Fruit fly (Drosophila melanogaster) S2 (cell line): ENCODE results near the gene Sap-r.

ENCODE experiments used
- CG8478 ChIP-seq: fragments of >200 bp; optimal IDR thresholded peaks from 2 replicates; lab custom pipeline; 2018
- CTCF ChIP-seq, 2 experiments: fragments of >200 bp; optimal IDR thresholded peaks; 2 replicates each; lab custom pipeline; 2018

Gene Sap-r

dm6 chr3R:30872301-30873044 lies 16.4 kb downstream of the Sap-r start, which contains the start of gene CG15545:
Gene CG15545, minus strand, starts transcription at chr3R:30872351.
- no peak for TF ChIP-seq CTCF (optimal IDR thresholded peaks at IDR 0.05; lab: Kevin White, UChicago)
- no peak for TF ChIP-seq CG8478

- TF ChIP-seq CG8478 (no peak), CTCF (optimal IDR thresholded peaks at IDR 0.05; lab: Kevin White, UChicago) (peak; percentile 79 to 93)
Measured at dm6 chr3R:30870317-30870878, 18.5 kb downstream of the Sap-r start.

- no peak for TF ChIP-seq CG8478
- TF ChIP-seq CTCF (optimal IDR thresholded peaks at IDR 0.05; lab: Kevin White, UChicago): no peak
Measured at dm6 chr3R:30867232-30867631, 21.6 kb downstream of the Sap-r start, which contains the start of gene Cpr100A. Gene Cpr100A, plus strand, starts transcription at chr3R:30867521.

DNA sequence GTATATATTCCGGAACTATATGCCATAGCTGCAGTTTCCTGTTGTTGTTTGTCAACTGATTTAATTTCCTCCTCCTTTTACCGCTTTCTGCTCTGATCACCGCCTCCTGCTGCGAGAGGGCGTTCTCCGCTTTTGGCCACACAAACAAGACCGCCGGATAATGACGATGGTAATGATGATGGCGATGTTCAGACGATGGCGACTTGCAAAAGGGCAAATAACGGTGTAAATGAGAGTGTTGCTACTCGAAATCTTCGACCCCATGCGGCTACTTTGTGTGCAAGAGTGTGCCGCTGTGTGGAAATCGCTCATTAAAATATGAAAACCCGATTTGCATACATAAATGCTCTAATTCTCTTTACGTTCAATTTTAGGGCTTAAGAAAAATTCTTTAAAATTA lies 23.0 kb downstream of the Sap-r start:
- TF ChIP-seq CG8478 (no peak), CTCF (optimal IDR thresholded peaks at IDR 0.05; lab: Kevin White, UChicago) (no peak)

DNA sequence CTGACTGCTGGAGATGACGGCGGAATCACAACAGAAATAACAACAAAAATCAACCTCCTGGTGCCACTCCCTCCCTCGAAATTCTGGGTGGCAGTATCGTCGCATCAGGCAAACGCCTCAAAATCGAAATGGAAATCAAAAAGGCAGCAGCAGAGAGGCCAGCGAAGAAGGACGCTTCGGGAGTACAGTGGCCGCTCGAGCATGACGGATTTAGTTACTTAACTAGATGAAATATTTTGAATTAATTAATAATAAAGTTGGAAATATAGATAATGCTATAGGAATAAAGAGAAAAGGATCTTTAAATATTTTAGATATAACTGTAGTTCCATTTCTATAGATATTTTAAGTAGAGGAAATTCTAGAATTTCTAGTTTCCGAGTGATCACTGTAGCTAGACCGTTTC lies 23.5 kb downstream of the Sap-r start:
- TF ChIP-seq CTCF (optimal IDR thresholded peaks at IDR 0.05; lab: Kevin White, UChicago) (no peak), CG8478 (no peak)

- no peak for TF ChIP-seq CG8478
- no peak for TF ChIP-seq CTCF (optimal IDR thresholded peaks at IDR 0.05; lab: Kevin White, UChicago)
Measured at dm6 chr3R:30864465-30864864, 24.4 kb downstream of the Sap-r start.

DNA sequence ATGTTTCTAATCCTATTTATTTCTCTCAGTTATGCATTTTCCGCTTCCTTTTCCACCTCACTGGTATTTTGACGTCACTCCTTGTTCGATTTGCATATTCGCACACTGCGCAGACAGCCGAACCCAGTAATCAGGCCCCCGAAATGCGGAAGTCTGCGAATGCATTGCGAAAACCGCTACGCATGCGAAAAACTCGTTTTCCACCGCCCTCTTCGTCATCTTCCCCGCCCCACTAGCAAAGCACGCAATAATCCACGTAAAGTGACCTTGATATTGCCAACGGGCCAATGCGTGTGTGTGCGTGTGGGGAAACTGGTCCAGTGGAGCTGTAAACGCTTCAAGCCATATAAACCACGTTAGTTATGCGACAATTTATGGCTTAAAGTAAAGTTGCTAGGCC lies 24.9 kb downstream of the Sap-r start:
- no peak for TF ChIP-seq CG8478
- TF ChIP-seq CTCF (optimal IDR thresholded peaks at IDR 0.05; lab: Kevin White, UChicago): no peak

DNA sequence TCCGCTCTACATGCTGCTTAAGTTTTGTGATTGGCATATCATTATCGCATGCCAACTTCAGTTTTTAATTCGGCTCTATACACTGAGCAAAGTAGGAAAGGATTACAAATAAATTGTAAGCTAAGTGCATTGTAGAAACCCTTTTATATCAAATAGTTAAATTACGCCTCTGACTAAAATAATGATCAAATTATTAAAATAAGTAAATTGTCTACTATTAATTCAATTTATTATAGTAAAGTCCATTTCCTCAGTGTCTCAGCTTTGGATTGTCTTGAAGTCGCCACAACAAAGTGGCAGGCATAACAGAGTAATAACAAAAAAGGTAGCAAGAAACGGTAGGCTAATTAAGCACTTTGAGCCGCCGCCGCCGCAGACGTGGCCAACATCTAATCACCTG lies 26.4 kb downstream of the Sap-r start:
- TF ChIP-seq CG8478 (no peak), CTCF (optimal IDR thresholded peaks at IDR 0.05; lab: Kevin White, UChicago) (no peak)

- no peak for TF ChIP-seq CTCF (optimal IDR thresholded peaks at IDR 0.05; lab: Kevin White, UChicago)
Measured at dm6 chr3R:30860561-30860928, 28.3 kb downstream of the Sap-r start.

DNA sequence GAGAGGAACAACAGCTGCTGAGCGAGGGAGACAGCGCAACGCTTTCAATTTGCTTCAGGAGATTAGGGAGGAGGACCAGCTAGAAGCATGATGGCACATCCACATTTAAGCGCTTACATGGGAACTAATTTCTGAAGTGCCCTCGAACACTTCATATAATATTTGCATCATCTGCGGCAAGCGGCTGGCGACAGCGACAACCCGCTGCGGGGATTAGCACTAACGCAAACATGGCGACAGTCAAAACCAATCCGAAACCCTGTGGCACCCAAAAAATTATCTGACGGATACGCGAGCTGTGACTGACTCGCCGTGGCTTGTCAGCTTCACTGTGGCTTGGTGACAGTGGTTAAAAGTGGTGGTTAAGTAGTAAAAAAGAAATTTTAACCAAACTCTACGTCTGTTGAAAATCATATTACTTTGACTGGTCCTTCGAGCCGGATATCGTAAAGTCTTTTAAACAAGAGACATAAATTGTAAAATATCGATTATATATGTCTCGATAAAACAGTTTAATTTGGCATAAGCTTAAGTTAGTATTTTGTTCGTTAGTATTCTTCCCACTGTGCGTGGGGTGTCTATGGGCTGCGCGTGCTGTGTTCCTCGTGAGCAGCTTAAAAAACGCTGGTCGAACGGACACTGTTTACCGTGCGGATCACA lies 28.8 kb downstream of the Sap-r start:
- TF ChIP-seq CG8478 (no peak), CTCF (optimal IDR thresholded peaks at IDR 0.05; lab: Kevin White, UChicago) (no peak)

dm6 chr3R:30856596-30856995 lies 32.3 kb downstream of the Sap-r start:
- TF ChIP-seq CG8478: no peak
- no peak for TF ChIP-seq CTCF (optimal IDR thresholded peaks at IDR 0.05; lab: Kevin White, UChicago)

dm6 chr3R:30855176-30855575 lies 33.7 kb downstream of the Sap-r start:
- TF ChIP-seq CG8478 (no peak), CTCF (optimal IDR thresholded peaks at IDR 0.05; lab: Kevin White, UChicago) (no peak)

dm6 chr3R:30851843-30852365 lies 37.0 kb downstream of the Sap-r start, which contains the start of gene tll:
Gene tll, plus strand, starts transcription at chr3R:30852315.
- no peak for TF ChIP-seq CTCF (optimal IDR thresholded peaks at IDR 0.05; lab: Kevin White, UChicago)
- no peak for TF ChIP-seq CG8478

DNA sequence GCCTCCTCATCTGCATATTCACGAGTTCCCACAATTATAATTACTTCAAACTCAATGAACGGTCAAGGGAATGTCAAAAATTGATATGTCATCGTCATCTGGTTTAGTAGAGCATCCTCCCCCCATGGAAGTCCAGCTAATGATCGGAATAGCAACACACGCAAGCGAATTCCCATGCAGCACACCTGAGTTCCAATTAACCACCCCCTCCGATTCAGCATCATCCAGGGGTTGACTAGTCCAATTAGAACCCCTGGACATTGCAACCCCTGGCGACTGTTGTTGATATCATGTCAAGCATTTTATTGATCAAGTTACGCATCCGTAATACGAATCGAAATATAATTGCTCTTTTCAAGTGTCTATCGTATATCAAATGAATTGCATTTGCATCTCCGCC lies 38.4 kb downstream of the Sap-r start:
- TF ChIP-seq CG8478 (no peak), CTCF (optimal IDR thresholded peaks at IDR 0.05; lab: Kevin White, UChicago) (no peak)

dm6 chr3R:30849473-30850145 lies 39.3 kb downstream of the Sap-r start:
- TF ChIP-seq CTCF (optimal IDR thresholded peaks at IDR 0.05; lab: Kevin White, UChicago) (no peak), CG8478 (no peak)
